Fruit fly (Drosophila melanogaster) whole organism, prepupa: ENCODE measurements around the gene PH4alphaNE2.

Experiments
- Blimp-1 ChIP-seq: fragments of 200-800 bp; sonication (Bioruptor generic); optimal IDR thresholded peaks from 3 replicates; lab custom pipeline; 2017; ENCODE audit warnings: missing biosample characterization, missing genetic modification characterization, mild to moderate bottlenecking, moderate library complexity, missing genetic modification reagents
- CG10631 ChIP-seq: fragments of 200-800 bp; sonication (Bioruptor generic); optimal IDR thresholded peaks from 2 replicates; lab custom pipeline; 2016; ENCODE audit warnings: missing biosample characterization, missing genetic modification characterization
- CG11294 ChIP-seq: fragments of 200-800 bp; sonication (Bioruptor generic); IDR thresholded peaks from 2 replicates; pipeline ENCODE4 v1.3.6; 2022; ENCODE audit warnings: missing biosample characterization, missing genetic modification characterization
- CG15336 ChIP-seq: fragments of 200-800 bp; sonication (Bioruptor generic); IDR thresholded peaks from 2 replicates; pipeline ENCODE4 v1.3.6; 2022; ENCODE audit warnings: missing biosample characterization, missing genetic modification characterization
- CG31627 ChIP-seq: fragments of 200-800 bp; sonication (Bioruptor generic); optimal IDR thresholded peaks from 3 replicates; lab custom pipeline; 2016; ENCODE audit warnings: missing biosample characterization, missing genetic modification characterization
- CG32006 ChIP-seq: fragments of 200-800 bp; sonication (Bioruptor generic); optimal IDR thresholded peaks from 3 replicates; lab custom pipeline; 2017; ENCODE audit warnings: missing biosample characterization, mild to moderate bottlenecking, missing genetic modification characterization
- CG34406 ChIP-seq: fragments of 200-800 bp; sonication (Bioruptor generic); optimal IDR thresholded peaks from 3 replicates; lab custom pipeline; 2016; ENCODE audit warnings: missing biosample characterization, missing genetic modification characterization
- CG3919 ChIP-seq: fragments of 200-800 bp; sonication (Bioruptor generic); optimal IDR thresholded peaks from 3 replicates; lab custom pipeline; 2016; ENCODE audit warnings: missing biosample characterization, missing genetic modification characterization
- CG4318 ChIP-seq: fragments of 200-800 bp; sonication (Bioruptor generic); optimal IDR thresholded peaks from 3 replicates; lab custom pipeline; 2017; ENCODE audit warnings: missing biosample characterization, mild to moderate bottlenecking, missing genetic modification characterization
- CG6163 ChIP-seq: fragments of 200-800 bp; sonication (Bioruptor generic); IDR thresholded peaks from 3 replicates; pipeline ENCODE4 v1.3.6; 2022; ENCODE audit warnings: missing biosample characterization, missing genetic modification characterization
- CG6276 ChIP-seq: fragments of 200-800 bp; sonication (Bioruptor generic); optimal IDR thresholded peaks from 2 replicates; lab custom pipeline; 2017; ENCODE audit warnings: missing biosample characterization, mild to moderate bottlenecking, missing genetic modification characterization
- CG6792 ChIP-seq: fragments of 200-800 bp; sonication (Bioruptor generic); optimal IDR thresholded peaks from 3 replicates; lab custom pipeline; 2016; ENCODE audit warnings: missing biosample characterization, missing genetic modification characterization
- CG6854 ChIP-seq: fragments of 200-800 bp; sonication (Bioruptor generic); optimal IDR thresholded peaks from 2 replicates; lab custom pipeline; 2017; ENCODE audit warnings: missing biosample characterization, mild to moderate bottlenecking, missing genetic modification characterization
- CG7368 ChIP-seq: fragments of 200-800 bp; sonication (Bioruptor generic); optimal IDR thresholded peaks from 3 replicates; lab custom pipeline; 2016; ENCODE audit warnings: missing biosample characterization, missing genetic modification characterization
- CG8632 ChIP-seq: fragments of 200-800 bp; sonication (Bioruptor generic); optimal IDR thresholded peaks from 3 replicates; lab custom pipeline; 2016; ENCODE audit warnings: missing biosample characterization, missing genetic modification characterization
- Eip75B ChIP-seq: fragments of 200-800 bp; sonication (Bioruptor generic); optimal IDR thresholded peaks from 3 replicates; lab custom pipeline; 2016; ENCODE audit warnings: missing biosample characterization, missing genetic modification characterization
- Eip93F ChIP-seq: fragments of 200-800 bp; sonication (Bioruptor generic); optimal IDR thresholded peaks from 2 replicates; lab custom pipeline; 2016; ENCODE audit warnings: missing biosample characterization, mild to moderate bottlenecking, missing genetic modification characterization
- Ets21C ChIP-seq: fragments of 200-800 bp; sonication (Bioruptor generic); optimal IDR thresholded peaks from 3 replicates; lab custom pipeline; 2016; ENCODE audit warnings: missing biosample characterization, missing genetic modification characterization
- Ets96B ChIP-seq: fragments of 200-800 bp; optimal IDR thresholded peaks from 2 replicates; lab custom pipeline; 2019; ENCODE audit warnings: missing biosample characterization, mild to moderate bottlenecking, missing genetic modification characterization, moderate library complexity
- Gug ChIP-seq: fragments of 200-800 bp; sonication (Bioruptor generic); IDR thresholded peaks from 2 replicates; pipeline ENCODE4 v1.3.6; 2022; ENCODE audit warnings: missing biosample characterization, missing genetic modification characterization
- Hr38 ChIP-seq: sonication (Bioruptor generic); optimal IDR thresholded peaks from 2 replicates; lab custom pipeline; 2016; ENCODE audit warnings: missing biosample characterization, missing genetic modification characterization
- Hr4 ChIP-seq: fragments of 200-800 bp; sonication (Bioruptor generic); optimal IDR thresholded peaks from 3 replicates; lab custom pipeline; 2016; ENCODE audit warnings: missing biosample characterization, missing genetic modification characterization
- Lpt ChIP-seq: fragments of 200-800 bp; sonication (Bioruptor generic); optimal IDR thresholded peaks from 3 replicates; lab custom pipeline; 2016; ENCODE audit warnings: missing biosample characterization, missing genetic modification characterization
- Met ChIP-seq: fragments of 200-800 bp; sonication (Bioruptor generic); optimal IDR thresholded peaks from 3 replicates; lab custom pipeline; 2016; ENCODE audit warnings: missing biosample characterization, missing genetic modification characterization
- Smox ChIP-seq: fragments of 200-800 bp; sonication (Bioruptor generic); optimal IDR thresholded peaks from 3 replicates; lab custom pipeline; 2016; ENCODE audit warnings: missing biosample characterization, missing genetic modification characterization
- Sox14 ChIP-seq: fragments of 200-800 bp; sonication (Bioruptor generic); optimal IDR thresholded peaks from 3 replicates; lab custom pipeline; 2016; ENCODE audit warnings: missing biosample characterization, missing genetic modification characterization
- achi ChIP-seq: fragments of 200-800 bp; sonication (Bioruptor generic); optimal IDR thresholded peaks from 3 replicates; lab custom pipeline; 2016; ENCODE audit warnings: missing biosample characterization, missing genetic modification characterization
- acj6 ChIP-seq: fragments of 200-800 bp; sonication (Bioruptor generic); optimal IDR thresholded peaks from 3 replicates; lab custom pipeline; 2016; ENCODE audit warnings: missing biosample characterization, missing genetic modification characterization
- dsx ChIP-seq: fragments of 200-800 bp; optimal IDR thresholded peaks from 3 replicates; lab custom pipeline; 2019; ENCODE audit warnings: missing biosample characterization, mild to moderate bottlenecking, missing genetic modification characterization, moderate library complexity; ENCODE audit not compliant: poor library complexity, severe bottlenecking
- eg ChIP-seq: fragments of 200-800 bp; sonication (Bioruptor generic); IDR thresholded peaks from 3 replicates; pipeline ENCODE4 v1.3.6; 2022; ENCODE audit warnings: missing biosample characterization, missing genetic modification characterization
- esn ChIP-seq: fragments of 200-800 bp; sonication (Bioruptor generic); optimal IDR thresholded peaks from 2 replicates; lab custom pipeline; 2016; ENCODE audit warnings: missing biosample characterization, mild to moderate bottlenecking, missing genetic modification characterization, moderate library complexity
- fkh ChIP-seq: fragments of 200-800 bp; sonication (Bioruptor generic); optimal IDR thresholded peaks from 3 replicates; lab custom pipeline; 2017; ENCODE audit warnings: missing biosample characterization, mild to moderate bottlenecking, missing genetic modification characterization, moderate library complexity
- lz ChIP-seq: fragments of 200-800 bp; sonication (Bioruptor generic); optimal IDR thresholded peaks from 3 replicates; lab custom pipeline; 2016; ENCODE audit warnings: missing biosample characterization, missing genetic modification characterization
- net ChIP-seq: fragments of 200-800 bp; sonication (Bioruptor generic); optimal IDR thresholded peaks from 3 replicates; lab custom pipeline; 2016; ENCODE audit warnings: missing biosample characterization, missing genetic modification characterization
- pdm3 ChIP-seq: fragments of 200-800 bp; sonication (Bioruptor generic); optimal IDR thresholded peaks from 3 replicates; lab custom pipeline; 2016; ENCODE audit warnings: missing biosample characterization, missing genetic modification characterization
- salr ChIP-seq, 2 experiments: fragments of 200-800 bp; sonication (Bioruptor generic); optimal IDR thresholded peaks; 3 replicates each; lab custom pipeline; 2016 to 2018; ENCODE audit warnings: missing biosample characterization in 2 of 2, missing genetic modification characterization in 2 of 2, mild to moderate bottlenecking in 1 of 2
- spab ChIP-seq: fragments of 200-800 bp; sonication (Bioruptor generic); optimal IDR thresholded peaks from 2 replicates; lab custom pipeline; 2017; ENCODE audit warnings: missing biosample characterization, mild to moderate bottlenecking, missing genetic modification characterization, missing genetic modification reagents
- ss ChIP-seq, 2 experiments: fragments of 200-800 bp; sonication (Bioruptor generic); optimal IDR thresholded peaks; 2 replicates in 1 of 2; 3 replicates in 1 of 2; lab custom pipeline; 2017 to 2018; ENCODE audit warnings: mild to moderate bottlenecking in 2 of 2, missing biosample characterization in 2 of 2, missing genetic modification characterization in 2 of 2, moderate library complexity in 1 of 2
- topi ChIP-seq: fragments of 200-800 bp; sonication (Bioruptor generic); optimal IDR thresholded peaks from 3 replicates; lab custom pipeline; 2016; ENCODE audit warnings: missing biosample characterization, missing genetic modification characterization
- vri ChIP-seq: fragments of 200-800 bp; sonication (Bioruptor generic); optimal IDR thresholded peaks from 3 replicates; lab custom pipeline; 2016; ENCODE audit warnings: missing biosample characterization, mild to moderate bottlenecking, missing genetic modification characterization

Gene PH4alphaNE2

DNA sequence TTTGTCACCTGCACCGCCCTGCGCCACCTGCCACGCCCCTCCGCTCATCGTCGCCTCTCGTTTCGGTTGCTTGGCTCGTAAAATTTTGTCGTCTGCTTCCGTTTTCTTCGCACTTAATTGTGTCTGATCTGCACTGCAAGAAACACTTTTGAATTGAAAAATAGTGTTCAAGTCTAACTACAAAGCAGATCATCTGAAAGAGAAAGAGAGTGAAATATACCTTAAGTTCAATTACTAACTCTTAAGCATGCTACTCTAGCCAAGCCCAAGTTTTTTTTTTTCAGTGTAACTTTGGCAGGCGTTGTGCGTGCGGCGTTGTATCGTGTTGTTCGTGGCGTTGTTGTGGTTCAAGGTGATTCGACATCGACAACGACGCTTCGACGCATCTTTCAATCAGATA lies 28.2 kb upstream of the PH4alphaNE2 start (continued):
- TF ChIP-seq lz (GFP tag; lab: Kevin White, UChicago) (peak; percentile 64), vri (GFP tag; lab: Kevin White, UChicago) (no peak), Hr4 (GFP tag; lab: Kevin White, UChicago) (peak; percentile 70), Eip93F (no peak), CG6792 (GFP tag; lab: Kevin White, UChicago) (peak; percentile 58), spab (peak; percentile 37), Hr38 (GFP tag; lab: Kevin White, UChicago) (no peak), Eip75B (GFP tag; lab: Kevin White, UChicago) (peak; percentile 54), CG8632 (GFP tag; lab: Kevin White, UChicago) (peak; percentile 24), acj6 (GFP tag; lab: Kevin White, UChicago) (peak; percentile 47), dsx (GFP tag; lab: Kevin White, UChicago) (no peak), Sox14 (peak; percentile 58), CG34406 (GFP tag; lab: Kevin White, UChicago) (peak; percentile 40), Blimp-1 (GFP tag; lab: Kevin White, UChicago) (peak; percentile 10), Ets21C (GFP tag; lab: Kevin White, UChicago) (peak; percentile 22), CG3919 (GFP tag; lab: Kevin White, UChicago) (peak; percentile 74), pdm3 (peak; percentile 71), topi (GFP tag; lab: Kevin White, UChicago) (peak; percentile 56), Smox (GFP tag; lab: Kevin White, UChicago) (peak; percentile 52), net (GFP tag; lab: Kevin White, UChicago) (peak; percentile 66), Ets96B (peak; percentile 42), CG7368 (GFP tag; lab: Kevin White, UChicago) (peak; percentile 50)

DNA sequence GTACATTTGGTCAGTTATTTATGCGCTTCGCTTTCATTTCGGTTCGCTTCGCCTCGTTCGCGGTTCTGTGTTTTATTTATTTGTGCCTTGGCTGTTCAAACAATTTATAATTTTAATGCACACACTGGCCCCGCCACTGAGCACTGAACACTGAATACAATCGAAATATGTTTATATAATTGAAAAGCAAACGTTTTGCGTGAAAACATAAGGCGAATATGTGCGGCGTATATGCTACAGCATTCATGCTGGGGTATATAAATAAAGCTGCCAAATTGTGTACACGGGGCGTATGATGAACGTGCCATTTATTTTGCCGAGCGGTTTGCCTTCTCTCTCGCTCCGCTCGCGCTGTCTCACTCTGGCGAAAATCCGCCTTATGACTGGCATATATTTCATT lies 24.9 kb upstream of the PH4alphaNE2 start:
- no peak for TF ChIP-seq CG10631 (GFP tag; lab: Kevin White, UChicago)
- peak; percentile 73 for TF ChIP-seq fkh (GFP tag; lab: Kevin White, UChicago)

DNA sequence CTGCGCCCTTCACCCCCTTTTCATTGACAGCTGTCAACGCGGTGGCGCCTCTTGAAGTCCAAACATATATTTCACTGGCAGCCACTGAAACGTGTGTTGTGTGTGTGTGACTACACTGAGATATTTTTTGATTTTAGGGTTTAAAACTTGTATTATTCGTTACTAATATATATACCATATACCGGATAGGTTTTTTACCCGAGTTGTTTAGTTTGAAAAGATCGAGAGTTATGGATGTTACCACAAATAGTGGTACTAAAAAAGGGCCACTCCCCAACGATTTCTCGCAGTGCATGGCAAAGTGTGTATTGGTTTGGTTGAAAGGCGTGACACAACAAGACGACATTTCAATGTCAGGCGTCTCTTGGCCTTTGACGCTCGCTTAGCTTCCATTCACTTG lies 24.4 kb upstream of the PH4alphaNE2 start:
- TF ChIP-seq CG7368 (GFP tag; lab: Kevin White, UChicago) (no peak), CG4318 (GFP tag; lab: Kevin White, UChicago) (no peak), CG31627 (GFP tag; lab: Kevin White, UChicago) (no peak), CG6854 (GFP tag; lab: Kevin White, UChicago) (no peak), CG6792 (GFP tag; lab: Kevin White, UChicago) (no peak), Blimp-1 (GFP tag; lab: Kevin White, UChicago) (no peak), pdm3 (no peak), Met (GFP tag; lab: Kevin White, UChicago) (no peak), achi (GFP tag; lab: Kevin White, UChicago) (no peak), ss (GFP tag; optimal IDR thresholded peaks at IDR 0.05; lab: Kevin White, UChicago) (no peak), salr (GFP tag; optimal IDR thresholded peaks at IDR 0.05; lab: Kevin White, UChicago) (no peak), esn (GFP tag; lab: Kevin White, UChicago) (no peak), Lpt (no peak), dsx (GFP tag; lab: Kevin White, UChicago) (no peak), CG32006 (GFP tag; lab: Kevin White, UChicago) (no peak), CG11294 (GFP tag; lab: Robert Waterston, UW) (no peak)

DNA sequence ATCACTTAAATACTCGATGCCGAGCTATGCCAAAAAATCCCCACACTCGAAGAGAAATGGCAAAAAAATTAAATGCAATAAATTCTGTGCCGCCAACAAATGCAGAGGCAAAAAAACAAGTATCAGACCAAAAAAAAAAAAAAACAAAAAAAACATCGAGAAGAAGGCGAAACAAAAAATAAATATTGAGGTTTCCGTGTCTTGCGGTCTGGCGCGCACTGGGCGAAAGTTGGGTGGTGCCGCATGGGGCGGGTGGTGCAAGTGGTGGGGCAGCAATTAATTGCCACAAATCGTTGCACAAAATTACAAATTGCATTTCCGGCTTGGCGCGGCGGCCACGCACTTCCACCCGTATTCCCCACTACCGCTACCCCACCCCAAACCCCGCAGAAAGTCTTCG lies 22.4 kb upstream of the PH4alphaNE2 start:
- TF ChIP-seq Gug (GFP tag; lab: Robert Waterston, UW), result no peak
- peak; percentile 67; the same call in 2 of the 3 replicates for TF ChIP-seq eg (GFP tag; lab: Robert Waterston, UW)
- peak; percentile 42 for TF ChIP-seq CG6276 (GFP tag; lab: Kevin White, UChicago)
- TF ChIP-seq CG6163 (GFP tag; lab: Robert Waterston, UW), result peak; percentile 25; the same call in 1 of the 3 replicates
- no peak for TF ChIP-seq pdm3
- 0 out of 2 replicates have a peak, but pooled peaks have one; percentile 17 for TF ChIP-seq CG15336 (GFP tag; lab: Robert Waterston, UW)
- TF ChIP-seq, all 60 proteins: peak for 4
